Fruit fly (Drosophila melanogaster) whole organism, embryonic: ENCODE data around the gene Ac76E.

Experiments used
- Atf6 ChIP-seq: fragments of 200-800 bp; sonication (Bioruptor generic); IDR thresholded peaks from 2 replicates; pipeline ENCODE4 v1.3.6; 2022; ENCODE audit warnings: missing biosample characterization, missing genetic modification characterization
- CG10462 ChIP-seq: fragments of 200-800 bp; sonication (Bioruptor generic); optimal IDR thresholded peaks from 2 replicates; lab custom pipeline; 2016; ENCODE audit warnings: missing biosample characterization, missing genetic modification characterization
- CG11085 ChIP-seq: fragments of 200-800 bp; sonication (Bioruptor generic); IDR thresholded peaks from 2 replicates; pipeline ENCODE4 v1.3.6; 2022; ENCODE audit warnings: missing biosample characterization, missing genetic modification characterization
- CG12071 ChIP-seq: fragments of 200-800 bp; sonication (Bioruptor generic); optimal IDR thresholded peaks from 3 replicates; lab custom pipeline; 2018; ENCODE audit warnings: missing biosample characterization, mild to moderate bottlenecking, missing genetic modification characterization
- CG12299 ChIP-seq: fragments of 200-800 bp; sonication (Bioruptor generic); optimal IDR thresholded peaks from 2 replicates; lab custom pipeline; 2018; ENCODE audit warnings: missing biosample characterization, mild to moderate bottlenecking, missing genetic modification characterization
- CG13775 ChIP-seq: fragments of 200-800 bp; sonication (Bioruptor generic); optimal IDR thresholded peaks from 3 replicates; lab custom pipeline; 2017; ENCODE audit warnings: missing biosample characterization, mild to moderate bottlenecking, missing genetic modification characterization
- CG17912 ChIP-seq: fragments of 200-800 bp; sonication (Bioruptor generic); optimal IDR thresholded peaks from 2 replicates; lab custom pipeline; 2018; ENCODE audit warnings: missing biosample characterization, mild to moderate bottlenecking, missing genetic modification characterization
- CG18011 ChIP-seq: fragments of 200-800 bp; sonication (Bioruptor generic); optimal IDR thresholded peaks from 2 replicates; lab custom pipeline; 2017; ENCODE audit warnings: missing biosample characterization, missing genetic modification characterization, mild to moderate bottlenecking, moderate library complexity, missing genotype
- CG2129 ChIP-seq: fragments of 200-800 bp; sonication (Bioruptor generic); IDR thresholded peaks from 2 replicates; pipeline ENCODE4 v1.3.6; 2022; ENCODE audit warnings: missing biosample characterization, missing genetic modification characterization; ENCODE audit not compliant: partially characterized antibody
- CG3065 ChIP-seq: fragments of 200-800 bp; sonication (Bioruptor generic); optimal IDR thresholded peaks from 2 replicates; lab custom pipeline; 2016; ENCODE audit warnings: missing biosample characterization, missing genetic modification characterization
- CG31365 ChIP-seq: fragments of 200-800 bp; sonication (Bioruptor generic); optimal IDR thresholded peaks from 2 replicates; lab custom pipeline; 2018; ENCODE audit warnings: missing biosample characterization, mild to moderate bottlenecking, missing genetic modification characterization
- CG33213 ChIP-seq: fragments of 200-800 bp; sonication (Bioruptor generic); optimal IDR thresholded peaks from 3 replicates; lab custom pipeline; 2016; ENCODE audit warnings: missing biosample characterization, missing genetic modification characterization
- CG3726 ChIP-seq: fragments of 200-800 bp; sonication (Bioruptor generic); IDR thresholded peaks from 3 replicates; pipeline ENCODE4, ENCODE4 v1.3.6; 2022; ENCODE audit warnings: missing biosample characterization, missing genetic modification characterization
- CG3995 ChIP-seq: fragments of 200-800 bp; sonication (Bioruptor generic); optimal IDR thresholded peaks from 3 replicates; lab custom pipeline; 2016; ENCODE audit warnings: missing biosample characterization, missing genetic modification characterization
- CG42726 ChIP-seq: fragments of 200-800 bp; sonication (Bioruptor generic); IDR thresholded peaks from 2 replicates; pipeline ENCODE4 v1.3.6; 2022; ENCODE audit warnings: missing biosample characterization, missing genetic modification characterization; ENCODE audit not compliant: partially characterized antibody
- CG4360 ChIP-seq: fragments of 200-800 bp; sonication (Bioruptor generic); IDR thresholded peaks from 2 replicates; pipeline ENCODE4 v1.3.6; 2022; ENCODE audit warnings: missing biosample characterization, missing genetic modification characterization
- CG4707 ChIP-seq: fragments of 200-800 bp; sonication (Bioruptor generic); optimal IDR thresholded peaks from 2 replicates; lab custom pipeline; 2018; ENCODE audit warnings: missing biosample characterization, mild to moderate bottlenecking, missing genetic modification characterization, moderate library complexity
- CG8281 ChIP-seq: fragments of 200-800 bp; sonication (Bioruptor generic); optimal IDR thresholded peaks from 2 replicates; lab custom pipeline; 2018; ENCODE audit warnings: missing biosample characterization, mild to moderate bottlenecking, missing genetic modification characterization, moderate library complexity
- CoRest ChIP-seq: fragments of 200-800 bp; sonication (Bioruptor generic); optimal IDR thresholded peaks from 3 replicates; lab custom pipeline; 2018; ENCODE audit warnings: missing biosample characterization, mild to moderate bottlenecking, missing genetic modification characterization, moderate library complexity
- Dfd ChIP-seq, 2 experiments: fragments of >200 bp; optimal IDR thresholded peaks; 2 replicates each; lab custom pipeline; 2017; ENCODE audit warnings: missing biosample characterization in 2 of 2, missing genetic modification characterization in 2 of 2
- Drgx ChIP-seq: fragments of 200-800 bp; sonication (Bioruptor generic); IDR thresholded peaks from 2 replicates; pipeline ENCODE4 v1.3.6; 2022; ENCODE audit warnings: missing biosample characterization, missing genetic modification characterization
- Elba2 ChIP-seq: fragments of 200-800 bp; sonication (Bioruptor generic); optimal IDR thresholded peaks from 3 replicates; lab custom pipeline; 2016; ENCODE audit warnings: missing biosample characterization, missing genetic modification characterization
- GATAe ChIP-seq: fragments of 200-800 bp; sonication (Bioruptor generic); conservative IDR thresholded peaks from 2 replicates; pipeline ENCODE4 v1.3.6; 2022; ENCODE audit warnings: missing biosample characterization, missing genetic modification characterization
- Gsc ChIP-seq: fragments of 200-800 bp; sonication (Bioruptor generic); IDR thresholded peaks from 2 replicates; pipeline ENCODE4 v1.3.6; 2022; ENCODE audit warnings: missing biosample characterization, missing genetic modification characterization
- Hmr ChIP-seq: fragments of 200-800 bp; sonication (Bioruptor generic); optimal IDR thresholded peaks from 3 replicates; lab custom pipeline; 2017; ENCODE audit warnings: mild to moderate bottlenecking, missing biosample characterization, missing genetic modification reagents, missing genetic modification characterization
- Hr39 ChIP-seq: fragments of >200 bp; optimal IDR thresholded peaks from 2 replicates; lab custom pipeline; 2017
- Hr78 ChIP-seq, 2 experiments: fragments of 200-800 bp in 1 of 2; fragments of >200 bp in 1 of 2; sonication (Bioruptor generic) in 1 of 2; optimal IDR thresholded peaks; 2 replicates each; lab custom pipeline; 2017 to 2019; ENCODE audit warnings: missing biosample characterization in 2 of 2, missing genetic modification characterization in 2 of 2, mild to moderate bottlenecking in 1 of 2, moderate library complexity in 1 of 2
- Oaz ChIP-seq: fragments of 200-800 bp; sonication (Bioruptor generic); IDR thresholded peaks from 2 replicates; pipeline ENCODE4 v1.3.6; 2022; ENCODE audit warnings: missing biosample characterization, missing genetic modification characterization
- Opbp ChIP-seq: fragments of 200-800 bp; sonication (Bioruptor generic); IDR thresholded peaks from 3 replicates; pipeline ENCODE4 v1.3.6; 2022; ENCODE audit warnings: missing biosample characterization, missing genetic modification characterization; ENCODE audit not compliant: partially characterized antibody
- Ptx1 ChIP-seq: fragments of 200-800 bp; sonication (Bioruptor generic); IDR thresholded peaks from 2 replicates; pipeline ENCODE4 v1.3.6; 2022; ENCODE audit warnings: missing biosample characterization, missing genetic modification characterization
- Ssrp ChIP-seq: fragments of 200-800 bp; sonication (Bioruptor generic); optimal IDR thresholded peaks from 2 replicates; lab custom pipeline; 2018; ENCODE audit warnings: missing biosample characterization, mild to moderate bottlenecking, missing genetic modification characterization, moderate library complexity
- YL-1 ChIP-seq: fragments of 200-800 bp; sonication (Bioruptor generic); optimal IDR thresholded peaks from 3 replicates; lab custom pipeline; 2017; ENCODE audit warnings: missing biosample characterization, mild to moderate bottlenecking, missing genetic modification characterization
- bab2 ChIP-seq: fragments of 200-800 bp; sonication (Bioruptor generic); optimal IDR thresholded peaks from 2 replicates; lab custom pipeline; 2016; ENCODE audit warnings: missing biosample characterization, missing genetic modification characterization
- bowl ChIP-seq: fragments of 200-800 bp; sonication (Bioruptor generic); IDR thresholded peaks from 2 replicates; pipeline ENCODE4 v1.3.6; 2022; ENCODE audit warnings: missing biosample characterization, missing genetic modification characterization
- cad ChIP-seq: fragments of >200 bp; optimal IDR thresholded peaks from 2 replicates; lab custom pipeline; 2017; ENCODE audit warnings: missing biosample characterization, missing genetic modification characterization
- caup ChIP-seq: fragments of 200-800 bp; sonication (Bioruptor generic); optimal IDR thresholded peaks from 3 replicates; lab custom pipeline; 2017; ENCODE audit warnings: missing biosample characterization, mild to moderate bottlenecking, missing genetic modification characterization, moderate library complexity; ENCODE audit not compliant: severe bottlenecking
- gcm2 ChIP-seq: fragments of 200-800 bp; sonication (Bioruptor generic); optimal IDR thresholded peaks from 2 replicates; lab custom pipeline; 2016; ENCODE audit warnings: missing biosample characterization, missing genetic modification characterization
- gro ChIP-seq: fragments of 200-800 bp; sonication (Bioruptor generic); optimal IDR thresholded peaks from 2 replicates; lab custom pipeline; 2016; ENCODE audit warnings: missing biosample characterization, missing genetic modification characterization
- gt ChIP-seq: fragments of 200-800 bp; sonication (Bioruptor generic); IDR thresholded peaks from 2 replicates; pipeline ENCODE4 v1.3.6; 2022; ENCODE audit warnings: missing biosample characterization, missing genetic modification characterization
- lmd ChIP-seq: fragments of 200-800 bp; sonication (Bioruptor generic); IDR thresholded peaks from 2 replicates; pipeline ENCODE4 v1.3.6; 2022; ENCODE audit warnings: missing biosample characterization, missing genetic modification characterization
- p53 ChIP-seq: fragments of 200-800 bp; sonication (Bioruptor generic); optimal IDR thresholded peaks from 2 replicates; lab custom pipeline; 2016; ENCODE audit warnings: missing biosample characterization, missing genetic modification characterization
- pb ChIP-seq: fragments of 200-800 bp; sonication (Bioruptor generic); optimal IDR thresholded peaks from 3 replicates; lab custom pipeline; 2016; ENCODE audit warnings: missing biosample characterization, missing genetic modification characterization
- phol ChIP-seq: fragments of 200-800 bp; sonication (Bioruptor generic); optimal IDR thresholded peaks from 3 replicates; lab custom pipeline; 2018; ENCODE audit warnings: missing biosample characterization, mild to moderate bottlenecking, missing genetic modification characterization, moderate library complexity
- row ChIP-seq: fragments of 200-800 bp; sonication (Bioruptor generic); IDR thresholded peaks from 3 replicates; pipeline ENCODE4 v1.3.6; 2022; ENCODE audit warnings: missing biosample characterization, missing genetic modification characterization
- sc ChIP-seq, 3 experiments: fragments of >200 bp in 2 of 3; fragments of 200-800 bp in 1 of 3; sonication (Bioruptor generic) in 1 of 3; optimal IDR thresholded peaks; 2 replicates in 2 of 3; 3 replicates in 1 of 3; lab custom pipeline; 2017; ENCODE audit warnings: mild to moderate bottlenecking in 1 of 3, missing biosample characterization in 1 of 3, missing genetic modification characterization in 1 of 3, missing genetic modification reagents in 1 of 3
- schlank ChIP-seq: fragments of 200-800 bp; sonication (Bioruptor generic); optimal IDR thresholded peaks from 2 replicates; lab custom pipeline; 2018; ENCODE audit warnings: missing biosample characterization, mild to moderate bottlenecking, missing genetic modification characterization
- ssp ChIP-seq: fragments of 200-800 bp; sonication (Bioruptor generic); IDR thresholded peaks from 2 replicates; pipeline ENCODE4 v1.3.6; 2022; ENCODE audit warnings: missing biosample characterization, missing genetic modification characterization
- stc ChIP-seq: fragments of 200-800 bp; sonication (Bioruptor generic); IDR thresholded peaks from 2 replicates; pipeline ENCODE4 v1.3.6; 2022; ENCODE audit warnings: missing biosample characterization, missing genetic modification characterization
- tgo ChIP-seq: fragments of 200-800 bp; sonication (Bioruptor generic); IDR thresholded peaks from 3 replicates; pipeline ENCODE4 v1.3.6; 2022; ENCODE audit warnings: missing biosample characterization, missing genetic modification characterization
- usp ChIP-seq: fragments of >200 bp; optimal IDR thresholded peaks from 2 replicates; lab custom pipeline; 2017; ENCODE audit warnings: missing biosample characterization, missing genetic modification characterization

Ac76E gene

dm6 chr3L:19928435-19929011, 10.6 kb upstream of the Ac76E start, which contains the start of the genes CG8004 and RhoGDI (continued):
- TF ChIP-seq Elba2 (peak; percentile 94), Hmr (peak; percentile 70), CG33213 (GFP tag; lab: Kevin White, UChicago) (peak; percentile 76), Oaz (GFP tag; lab: Robert Waterston, UW) (no peak), CG13775 (GFP tag; lab: Kevin White, UChicago) (peak; percentile 55), CG42726 (GFP tag; lab: Robert Waterston, UW) (no peak), Hr39 (lab: Kevin White, UChicago) (no peak), caup (peak; percentile 29), phol (tag; lab: Kevin White, UChicago) (peak; percentile 81), usp (GFP tag; lab: Kevin White, UChicago) (no peak), Drgx (GFP tag; lab: Robert Waterston, UW) (0 out of 2 replicates have a peak, but pooled peaks have one; percentile 12), gt (GFP tag; lab: Robert Waterston, UW) (no peak), schlank (tag; lab: Kevin White, UChicago) (no peak), Gsc (GFP tag; lab: Robert Waterston, UW) (no peak), bab2 (peak; percentile 73), CG10462 (GFP tag; lab: Kevin White, UChicago) (peak; percentile 28), row (GFP tag; lab: Robert Waterston, UW) (peak; percentile 81), gro (peak; percentile 62), CG17912 (GFP tag; lab: Kevin White, UChicago) (no peak), CG12071 (GFP tag; lab: Kevin White, UChicago) (no peak), CG4707 (GFP tag; lab: Kevin White, UChicago) (no peak), CG3065 (GFP tag; lab: Kevin White, UChicago) (no peak), ssp (GFP tag; lab: Robert Waterston, UW) (peak; percentile 88), Opbp (GFP tag; lab: Robert Waterston, UW) (no peak), Atf6 (GFP tag; lab: Robert Waterston, UW) (no peak; the same call in 1 of the 2 replicates), CG2129 (GFP tag; lab: Robert Waterston, UW) (no peak), lmd (GFP tag; lab: Robert Waterston, UW) (peak; percentile 58; the same call in 1 of the 2 replicates), Ptx1 (GFP tag; lab: Robert Waterston, UW) (peak; percentile 62), gcm2 (GFP tag; lab: Kevin White, UChicago) (peak; percentile 65), Ssrp (tag; lab: Kevin White, UChicago) (peak; percentile 59), CG3726 (GFP tag; lab: Robert Waterston, UW) (0 out of 3 replicates have a peak, but pooled peaks have one; percentile 42), sc (optimal IDR thresholded peaks at IDR 0.05; lab: Kevin White, UChicago) (no peak), sc (GFP tag; optimal IDR thresholded peaks at IDR 0.05; lab: Kevin White, UChicago) (no peak), stc (0 out of 2 replicates have a peak, but pooled peaks have one; percentile 19), tgo (GFP tag; lab: Robert Waterston, UW) (peak; percentile 59; the same call in 2 of the 3 replicates), GATAe (no peak), CG8281 (tag; lab: Kevin White, UChicago) (no peak), Dfd (GFP tag; optimal IDR thresholded peaks at IDR 0.05; lab: Kevin White, UChicago) (no peak), CG4360 (GFP tag; lab: Robert Waterston, UW) (0 out of 2 replicates have a peak, but pooled peaks have one; percentile 18), p53 (GFP tag; lab: Kevin White, UChicago) (peak; percentile 49), bowl (GFP tag; lab: Robert Waterston, UW) (no peak), CG18011 (GFP tag; lab: Kevin White, UChicago) (peak; percentile 36), YL-1 (peak; percentile 65), cad (no peak), CG31365 (tag; lab: Kevin White, UChicago) (no peak), pb (GFP tag; lab: Kevin White, UChicago) (peak; percentile 2), CG3995 (GFP tag; lab: Kevin White, UChicago) (peak; percentile 32), Hr78 (GFP tag; optimal IDR thresholded peaks at IDR 0.05; lab: Kevin White, UChicago) (no peak), CoRest (peak; percentile 72), CG12299 (peak; percentile 73), CG11085 (GFP tag; lab: Robert Waterston, UW) (no peak)
